Worm (Caenorhabditis elegans): Measurements from ENCODE around the gene F41C6.4.
"Not testable (repeated sequence)": the region's sequence is repeated elsewhere in the genome, so short reads cannot be mapped to it uniquely, and the experiment has no call there.

Gene F41C6.4

DNA sequence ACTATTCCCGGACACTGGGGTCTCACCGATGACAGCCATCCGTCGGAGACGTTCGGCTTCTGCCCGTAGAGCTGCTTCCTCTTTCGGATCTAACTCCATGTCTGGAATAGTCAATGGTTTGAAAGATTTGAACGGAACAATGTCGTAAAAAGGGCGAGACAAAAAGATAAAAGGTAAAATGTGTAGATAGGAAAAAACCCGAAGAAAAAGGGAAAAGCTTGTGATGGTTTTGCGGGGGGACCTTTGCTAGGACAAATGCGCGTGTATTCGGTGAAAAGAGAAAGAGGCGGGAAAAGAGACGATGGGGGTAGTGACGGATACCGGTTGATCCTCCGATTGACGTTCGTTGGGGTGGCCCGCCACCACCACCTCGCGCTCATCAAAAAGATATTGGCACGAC is 2.8 kb upstream of the F41C6.4 start, which contains the start of gene col-173:
TSS of gene col-173 (minus strand) at position 101 of the 400 bp plus-strand sequence.
- TF ChIP-seq ets-4 (tag; optimal IDR thresholded peaks at IDR 0.05), result no peak
- TF ChIP-seq ceh-45 (GFP tag; IDR thresholded peaks at IDR 0.05), result no peak
- no peak for TF ChIP-seq rnt-1 (tag; optimal IDR thresholded peaks at IDR 0.05)
- TF ChIP-seq Y22D7AL.16 (tag; optimal IDR thresholded peaks at IDR 0.05), result no peak
- TF ChIP-seq hlh-6 (tag; optimal IDR thresholded peaks at IDR 0.05), result no peak
- TF ChIP-seq ceh-2 (tag; optimal IDR thresholded peaks at IDR 0.05), result no peak
- TF ChIP-seq dmd-4 (tag; optimal IDR thresholded peaks at IDR 0.05; ENCODE audit: borderline replicate concordance), result no peak
- TF ChIP-seq pqm-1 (tag; optimal IDR thresholded peaks at IDR 0.05), result no peak

DNA sequence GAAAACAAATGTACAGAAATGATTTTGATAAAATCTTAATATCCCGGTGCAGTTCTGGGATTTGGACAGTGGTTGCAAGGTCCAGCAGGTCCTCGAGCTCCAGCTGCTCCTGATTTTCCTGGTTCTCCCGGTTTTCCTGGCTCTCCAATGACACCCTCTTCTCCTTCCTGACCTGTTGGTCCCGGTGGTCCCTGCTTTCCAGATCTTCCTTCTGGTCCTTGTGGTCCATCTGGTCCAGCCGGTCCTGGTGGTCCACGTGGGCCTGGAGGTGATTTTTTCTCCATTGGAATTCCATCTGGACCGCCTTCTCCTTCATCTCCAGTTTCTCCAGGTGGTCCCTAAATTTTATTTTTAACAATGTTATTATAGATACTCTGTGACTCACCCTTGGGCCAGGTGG is 650 bp upstream of the F41C6.4 start:
- TF ChIP-seq ztf-16 (tag; optimal IDR thresholded peaks at IDR 0.05), result no peak
- no peak for TF ChIP-seq ceh-6 (GFP tag; optimal IDR thresholded peaks at IDR 0.05)
- no peak for TF ChIP-seq sox-2 (GFP tag; IDR thresholded peaks at IDR 0.05)
- TF ChIP-seq syd-9 (tag; optimal IDR thresholded peaks at IDR 0.05), result no peak
- TF ChIP-seq pat-9 (tag; optimal IDR thresholded peaks at IDR 0.05), result no peak
- no peak for TF ChIP-seq ceh-14 (tag; optimal IDR thresholded peaks at IDR 0.05)
- TF ChIP-seq gmeb-2 (tag; optimal IDR thresholded peaks at IDR 0.05), result no peak
- no peak for TF ChIP-seq ceh-9 (tag; optimal IDR thresholded peaks at IDR 0.05)
- no peak for TF ChIP-seq lin-11 (tag; optimal IDR thresholded peaks at IDR 0.05)
- no peak for TF ChIP-seq ahr-1 (tag; optimal IDR thresholded peaks at IDR 0.05)
- no peak for TF ChIP-seq hlh-30 (tag; optimal IDR thresholded peaks at IDR 0.05; ENCODE audit: insufficient read depth)
- no peak for TF ChIP-seq pha-4 (tag; optimal IDR thresholded peaks at IDR 0.05)
- no peak for TF ChIP-seq hlh-13 (GFP tag; optimal IDR thresholded peaks at IDR 0.05)
- TF ChIP-seq sox-4 (tag; optimal IDR thresholded peaks at IDR 0.05), result no peak
- TF ChIP-seq mec-3 (tag; optimal IDR thresholded peaks at IDR 0.05; ENCODE audit: borderline replicate concordance), result no peak
- no peak for TF ChIP-seq ceh-30 (tag; optimal IDR thresholded peaks at IDR 0.05)

- TF ChIP-seq sdc-2, ceh-24, dve-1 (tag; optimal IDR thresholded peaks at IDR 0.05): not testable (repeated sequence)
Observed at ce11 chrX:6868669-6869068, 6.0 kb downstream of the F41C6.4 start, which contains the start of gene C53B7.6. Gene C53B7.6, minus strand, starts transcription at chrX:6868769.

ce11 chrX:6867707-6868106 is 6.9 kb downstream of the F41C6.4 start:
- TF ChIP-seq ceh-6 (GFP tag; optimal IDR thresholded peaks at IDR 0.05) (peak; percentile 57), gmeb-2 (tag; optimal IDR thresholded peaks at IDR 0.05) (peak; percentile 47), pax-1 (tag; optimal IDR thresholded peaks at IDR 0.05) (no peak), ztf-16 (tag; optimal IDR thresholded peaks at IDR 0.05) (no peak), F13H6.1 (tag; optimal IDR thresholded peaks at IDR 0.05) (no peak), ref-2 (tag; optimal IDR thresholded peaks at IDR 0.05) (peak; percentile 32), ceh-31 (tag; optimal IDR thresholded peaks at IDR 0.05) (no peak), pros-1 (tag; optimal IDR thresholded peaks at IDR 0.05) (no peak), syd-9 (tag; optimal IDR thresholded peaks at IDR 0.05) (no peak), ama-1 (optimal IDR thresholded peaks at IDR 0.05) (no peak), pag-3 (tag; optimal IDR thresholded peaks at IDR 0.05; ENCODE audit: borderline replicate concordance) (no peak), sox-4 (tag; optimal IDR thresholded peaks at IDR 0.05) (no peak), unc-42 (tag; optimal IDR thresholded peaks at IDR 0.05) (no peak), madf-2 (tag; optimal IDR thresholded peaks at IDR 0.05) (no peak), eyg-1 (tag; optimal IDR thresholded peaks at IDR 0.05) (no peak), hlh-15 (tag; optimal IDR thresholded peaks at IDR 0.05) (no peak), rnt-1 (tag; optimal IDR thresholded peaks at IDR 0.05) (peak; percentile 39), ceh-19 (GFP tag; optimal IDR thresholded peaks at IDR 0.05) (no peak), npax-4 (tag; optimal IDR thresholded peaks at IDR 0.05) (peak; percentile 11), che-1 (tag; optimal IDR thresholded peaks at IDR 0.05) (peak; percentile 32), hlh-8 (tag; optimal IDR thresholded peaks at IDR 0.05) (no peak), K02D7.2 (tag; optimal IDR thresholded peaks at IDR 0.05) (no peak), fkh-6 (tag; optimal IDR thresholded peaks at IDR 0.05) (no peak), K09A11.1 (tag; optimal IDR thresholded peaks at IDR 0.05; ENCODE audit: insufficient read depth) (no peak), tbx-2 (tag; optimal IDR thresholded peaks at IDR 0.05) (peak; percentile 17), pha-2 (tag; optimal IDR thresholded peaks at IDR 0.05) (no peak), elt-4 (tag; optimal IDR thresholded peaks at IDR 0.05) (no peak), ceh-2 (tag; optimal IDR thresholded peaks at IDR 0.05) (no peak), ceh-22 (tag; optimal IDR thresholded peaks at IDR 0.05) (no peak), hlh-6 (tag; optimal IDR thresholded peaks at IDR 0.05) (peak; percentile 31)

All from whole organism, late embryonic.